Worm (Caenorhabditis elegans): ENCODE measurements around the gene glt-7.

DNA sequence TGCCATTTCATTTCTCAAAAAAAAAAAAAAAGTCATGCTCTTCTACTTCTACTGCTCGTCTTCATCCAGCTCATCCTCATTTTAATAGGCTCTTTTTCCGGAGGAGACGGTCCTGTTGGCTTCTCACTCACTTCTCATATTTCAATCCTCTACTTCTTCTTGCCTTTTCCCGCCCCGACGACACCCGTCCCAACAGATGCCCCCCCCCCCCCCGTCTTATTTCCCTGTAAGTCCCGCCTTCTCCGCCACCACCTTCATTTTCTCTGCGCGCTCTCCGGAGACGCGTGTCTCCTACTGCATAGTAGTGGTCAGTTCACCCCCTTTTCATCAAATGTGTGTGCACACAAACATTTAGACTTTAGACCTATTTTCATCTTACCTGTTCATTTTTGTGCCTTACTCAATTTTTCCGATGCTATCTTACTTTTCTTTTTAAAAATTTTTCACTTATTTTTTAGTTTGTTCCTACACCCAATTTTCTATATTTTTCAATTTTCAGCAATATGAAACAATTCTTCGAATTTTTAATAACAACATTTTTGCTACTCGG is 26.9 kb downstream of the glt-7 start, which contains the start of gene efn-4:
- TF ChIP-seq dao-5 (tag; optimal IDR thresholded peaks at IDR 0.05) (no peak), him-1 (tag; optimal IDR thresholded peaks at IDR 0.05) (no peak)
